Worm (Caenorhabditis elegans): ENCODE results near the gene F25F2.1.

The F25F2.1 gene

ce11 chrIII:4476313-4476712 is 32.3 kb upstream of the F25F2.1 start:
- TF ChIP-seq ztf-23 (GFP tag; IDR thresholded peaks at IDR 0.05) (no peak), klf-2 (GFP tag; conservative IDR thresholded peaks at IDR 0.05) (no peak), flt-1 (GFP tag; IDR thresholded peaks at IDR 0.05) (no peak), T22C8.4 (GFP tag; IDR thresholded peaks at IDR 0.05) (no peak), tab-1 (GFP tag; IDR thresholded peaks at IDR 0.05) (no peak), ref-1 (GFP tag; conservative IDR thresholded peaks at IDR 0.05) (no peak), med-1 (GFP tag; optimal IDR thresholded peaks at IDR 0.05; ENCODE audit: insufficient read depth) (no peak)

- TF ChIP-seq cog-1 (tag; optimal IDR thresholded peaks at IDR 0.05) (no peak), flt-1 (GFP tag; IDR thresholded peaks at IDR 0.05) (no peak), klf-2 (GFP tag; conservative IDR thresholded peaks at IDR 0.05) (no peak), med-1 (GFP tag; optimal IDR thresholded peaks at IDR 0.05; ENCODE audit: insufficient read depth) (no peak), tab-1 (GFP tag; IDR thresholded peaks at IDR 0.05) (no peak), ref-1 (GFP tag; conservative IDR thresholded peaks at IDR 0.05) (no peak), T22C8.4 (GFP tag; IDR thresholded peaks at IDR 0.05) (no peak), ztf-29 (GFP tag; IDR thresholded peaks at IDR 0.05) (no peak), ztf-23 (GFP tag; IDR thresholded peaks at IDR 0.05) (no peak)
Measured at ce11 chrIII:4476806-4477205, 31.8 kb upstream of the F25F2.1 start.

DNA sequence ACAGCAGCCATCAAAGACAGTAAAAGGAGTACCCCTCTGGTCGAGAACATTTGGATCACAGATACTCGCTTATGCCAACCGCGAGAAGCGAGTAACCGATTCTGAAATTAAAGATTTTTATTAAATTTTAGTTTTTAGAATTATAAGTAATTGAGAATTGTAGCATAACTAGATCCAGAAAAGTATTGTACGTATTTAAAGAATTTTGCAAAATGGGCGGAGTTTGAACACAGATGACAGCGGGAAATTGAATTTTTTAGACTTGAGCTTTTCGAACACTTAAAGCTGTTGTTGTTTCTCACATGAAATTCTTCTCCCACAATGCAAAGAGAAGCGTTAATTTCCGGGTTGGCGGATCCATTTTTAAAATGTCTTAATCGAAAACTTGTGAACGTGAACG is 31.2 kb upstream of the F25F2.1 start, which contains the start of gene ins-17:
Gene ins-17 (minus strand): TSS at position 101 of the 400 bp plus-strand sequence.
- no peak for TF ChIP-seq ztf-29 (GFP tag; IDR thresholded peaks at IDR 0.05)
- TF ChIP-seq med-1 (GFP tag; optimal IDR thresholded peaks at IDR 0.05; ENCODE audit: insufficient read depth), result no peak
- no peak for TF ChIP-seq ztf-23 (GFP tag; IDR thresholded peaks at IDR 0.05)
- no peak for TF ChIP-seq flt-1 (GFP tag; IDR thresholded peaks at IDR 0.05)

DNA sequence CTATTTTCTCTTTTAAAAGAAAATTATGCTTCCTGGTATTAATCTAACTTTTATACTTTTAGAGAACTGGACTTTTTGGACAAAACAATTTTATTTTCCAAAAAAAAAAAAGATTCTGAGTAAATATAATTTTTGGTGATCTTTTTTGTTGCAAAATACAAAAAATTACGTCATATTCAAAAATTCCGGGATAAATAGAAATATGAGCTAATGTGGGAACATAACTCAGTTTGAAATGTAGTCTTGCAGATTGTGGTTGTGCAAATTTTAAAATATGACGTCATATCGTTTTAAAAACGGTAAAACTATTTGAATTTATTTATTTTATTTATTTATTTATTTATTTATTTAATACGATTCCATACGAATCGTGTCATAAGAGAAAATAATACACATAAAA is 26.9 kb upstream of the F25F2.1 start:
- TF ChIP-seq ref-1 (GFP tag; conservative IDR thresholded peaks at IDR 0.05) (no peak), med-1 (GFP tag; optimal IDR thresholded peaks at IDR 0.05; ENCODE audit: insufficient read depth) (no peak), ztf-29 (GFP tag; IDR thresholded peaks at IDR 0.05) (no peak), T22C8.4 (GFP tag; IDR thresholded peaks at IDR 0.05) (no peak), tab-1 (GFP tag; IDR thresholded peaks at IDR 0.05) (no peak), ztf-23 (GFP tag; IDR thresholded peaks at IDR 0.05) (no peak), klf-2 (GFP tag; conservative IDR thresholded peaks at IDR 0.05) (no peak), cog-1 (tag; optimal IDR thresholded peaks at IDR 0.05) (no peak), flt-1 (GFP tag; IDR thresholded peaks at IDR 0.05) (no peak)

DNA sequence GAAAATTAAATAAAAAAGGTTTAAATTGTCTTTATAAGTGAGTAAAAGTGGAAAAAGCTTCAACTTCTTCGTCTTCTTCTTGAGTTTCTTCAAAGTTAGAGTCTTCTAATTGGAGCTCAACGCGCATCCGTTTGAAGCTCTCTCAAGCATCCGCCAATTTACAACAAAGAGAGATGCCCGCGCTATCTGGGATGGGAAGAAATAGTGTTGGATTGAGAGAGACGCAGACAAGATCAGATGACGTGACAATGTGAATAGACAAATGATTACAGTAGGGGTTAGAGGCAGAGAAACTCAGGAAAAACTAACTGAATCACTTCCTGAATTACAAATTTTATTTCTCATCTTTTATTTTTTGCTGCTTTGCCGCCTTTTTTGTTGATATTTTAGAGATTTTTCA is 25.7 kb upstream of the F25F2.1 start:
- TF ChIP-seq ztf-23 (GFP tag; IDR thresholded peaks at IDR 0.05), result no peak

DNA sequence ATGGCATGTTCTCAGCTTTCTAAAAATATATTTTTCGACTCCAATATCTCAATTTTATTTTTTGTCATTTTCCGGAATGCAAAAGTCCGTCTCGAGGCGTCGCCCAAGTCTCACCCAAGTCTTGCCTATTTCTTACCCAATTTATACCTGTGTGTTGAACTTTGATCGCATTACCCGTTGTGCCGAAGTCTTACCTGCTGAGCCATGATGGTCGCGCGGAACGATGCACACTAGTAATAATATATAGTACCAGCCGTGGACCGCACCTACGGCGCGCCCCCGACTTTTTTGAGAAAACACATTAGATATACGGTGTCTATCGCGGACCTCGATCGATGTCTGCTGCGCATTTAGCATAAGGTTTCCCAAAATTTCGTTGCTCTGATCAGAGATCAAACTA is 24.3 kb upstream of the F25F2.1 start:
- peak; percentile 31; the same call in 1 of the 2 replicates for TF ChIP-seq flt-1 (GFP tag; IDR thresholded peaks at IDR 0.05)

ce11 chrIII:4487271-4487670 is 21.4 kb upstream of the F25F2.1 start:
- TF ChIP-seq cog-1 (tag; optimal IDR thresholded peaks at IDR 0.05) (no peak), T22C8.4 (GFP tag; IDR thresholded peaks at IDR 0.05) (no peak), tab-1 (GFP tag; IDR thresholded peaks at IDR 0.05) (no peak), ref-1 (GFP tag; conservative IDR thresholded peaks at IDR 0.05) (no peak), klf-2 (GFP tag; conservative IDR thresholded peaks at IDR 0.05) (no peak), ztf-29 (GFP tag; IDR thresholded peaks at IDR 0.05) (no peak), flt-1 (GFP tag; IDR thresholded peaks at IDR 0.05) (no peak), med-1 (GFP tag; optimal IDR thresholded peaks at IDR 0.05; ENCODE audit: insufficient read depth) (no peak), ztf-23 (GFP tag; IDR thresholded peaks at IDR 0.05) (no peak)

- TF ChIP-seq ref-1 (GFP tag; conservative IDR thresholded peaks at IDR 0.05) (no peak), med-1 (GFP tag; optimal IDR thresholded peaks at IDR 0.05; ENCODE audit: insufficient read depth) (no peak), T22C8.4 (GFP tag; IDR thresholded peaks at IDR 0.05) (no peak), ztf-23 (GFP tag; IDR thresholded peaks at IDR 0.05) (no peak), klf-2 (GFP tag; conservative IDR thresholded peaks at IDR 0.05) (no peak)
Measured at ce11 chrIII:4488892-4489409, 19.7 kb upstream of the F25F2.1 start, which contains the start of gene cpg-1. Gene cpg-1, plus strand, starts transcription at chrIII:4489359.

- TF ChIP-seq cog-1 (tag; optimal IDR thresholded peaks at IDR 0.05) (no peak), T22C8.4 (GFP tag; IDR thresholded peaks at IDR 0.05) (no peak), klf-2 (GFP tag; conservative IDR thresholded peaks at IDR 0.05) (no peak), med-1 (GFP tag; optimal IDR thresholded peaks at IDR 0.05; ENCODE audit: insufficient read depth) (no peak), ztf-29 (GFP tag; IDR thresholded peaks at IDR 0.05) (no peak), tab-1 (GFP tag; IDR thresholded peaks at IDR 0.05) (no peak), flt-1 (GFP tag; IDR thresholded peaks at IDR 0.05) (no peak), ztf-23 (GFP tag; IDR thresholded peaks at IDR 0.05) (no peak), ref-1 (GFP tag; conservative IDR thresholded peaks at IDR 0.05) (no peak)
Measured at ce11 chrIII:4491164-4492144, 17.2 kb upstream of the F25F2.1 start.

Data from whole organism, midembryonic.